Fruit fly (Drosophila melanogaster): ENCODE results near the gene 2mit.
A peak's percentile ranks its signal among the peaks of the same experiment; 100 is the strongest.

The 2mit gene

dm6 chr3R:13117711-13118110 is 37.8 kb downstream of the 2mit start:
- no peak for TF ChIP-seq EcR (GFP tag; optimal IDR thresholded peaks at IDR 0.05)
- no peak for TF ChIP-seq CG13204 (GFP tag; optimal IDR thresholded peaks at IDR 0.05)
- TF ChIP-seq Ets98B (GFP tag; IDR thresholded peaks at IDR 0.05), result no peak
- no peak for TF ChIP-seq Snoo (tag; optimal IDR thresholded peaks at IDR 0.05)

dm6 chr3R:13091666-13092065 is 63.8 kb downstream of the 2mit start:
- TF ChIP-seq D1 (tag; optimal IDR thresholded peaks at IDR 0.05), result no peak
- TF ChIP-seq CG34367 (tag; optimal IDR thresholded peaks at IDR 0.05), result no peak
- no peak for TF ChIP-seq rn (GFP tag; IDR thresholded peaks at IDR 0.05)
- peak; percentile 35; the same call in 1 of the 3 replicates for TF ChIP-seq CG4496 (GFP tag; IDR thresholded peaks at IDR 0.05)
- TF ChIP-seq Ets98B (GFP tag; IDR thresholded peaks at IDR 0.05), result no peak
- no peak for TF ChIP-seq CG13204 (GFP tag; optimal IDR thresholded peaks at IDR 0.05)
- no peak for TF ChIP-seq Pif1B (GFP tag; optimal IDR thresholded peaks at IDR 0.05)
- TF ChIP-seq CG15710 (tag; optimal IDR thresholded peaks at IDR 0.05), result peak; percentile 35
- no peak for TF ChIP-seq CG9948 (tag; optimal IDR thresholded peaks at IDR 0.05)
- no peak for TF ChIP-seq gl (tag; optimal IDR thresholded peaks at IDR 0.05)
- TF ChIP-seq CG8159 (tag; optimal IDR thresholded peaks at IDR 0.05), result peak; percentile 45
- no peak for TF ChIP-seq CG8301 (tag; optimal IDR thresholded peaks at IDR 0.05)
- peak; percentile 22 for TF ChIP-seq CG14655 (GFP tag; optimal IDR thresholded peaks at IDR 0.05)
- TF ChIP-seq CG12605 (GFP tag; IDR thresholded peaks at IDR 0.05), result peak; percentile 15; the same call in 1 of the 2 replicates
- TF ChIP-seq Pif1A (GFP tag; optimal IDR thresholded peaks at IDR 0.05), result peak; percentile 16
- TF ChIP-seq CG17806 (tag; optimal IDR thresholded peaks at IDR 0.05), result no peak
- TF ChIP-seq EcR (GFP tag; optimal IDR thresholded peaks at IDR 0.05), result no peak
- TF ChIP-seq Snoo (tag; optimal IDR thresholded peaks at IDR 0.05), result no peak
- TF ChIP-seq CG10348 (GFP tag; IDR thresholded peaks at IDR 0.05), result no peak
- TF ChIP-seq fd96Ca (GFP tag; IDR thresholded peaks at IDR 0.05), result no peak
- TF ChIP-seq CG32121 (GFP tag; IDR thresholded peaks at IDR 0.05), result no peak

dm6 chr3R:13088942-13089341 is 66.5 kb downstream of the 2mit start, which contains the start of gene CG34308:
CG34308 (plus strand) TSS chr3R:13089242.
- TF ChIP-seq CG8301 (tag; optimal IDR thresholded peaks at IDR 0.05), result no peak
- no peak for TF ChIP-seq fd96Ca (GFP tag; IDR thresholded peaks at IDR 0.05)
- TF ChIP-seq CG34367 (tag; optimal IDR thresholded peaks at IDR 0.05), result no peak
- TF ChIP-seq CG14655 (GFP tag; optimal IDR thresholded peaks at IDR 0.05), result no peak
- TF ChIP-seq CG12605 (GFP tag; IDR thresholded peaks at IDR 0.05), result no peak
- no peak for TF ChIP-seq CG9948 (tag; optimal IDR thresholded peaks at IDR 0.05)
- TF ChIP-seq CG4496 (GFP tag; IDR thresholded peaks at IDR 0.05), result no peak
- no peak for TF ChIP-seq CG10348 (GFP tag; IDR thresholded peaks at IDR 0.05)
- TF ChIP-seq CG15710 (tag; optimal IDR thresholded peaks at IDR 0.05), result no peak
- TF ChIP-seq CG32121 (GFP tag; IDR thresholded peaks at IDR 0.05), result no peak
- no peak for TF ChIP-seq Pif1B (GFP tag; optimal IDR thresholded peaks at IDR 0.05)
- no peak for TF ChIP-seq rn (GFP tag; IDR thresholded peaks at IDR 0.05)
- TF ChIP-seq CG13204 (GFP tag; optimal IDR thresholded peaks at IDR 0.05), result no peak

- TF ChIP-seq D1 (tag; optimal IDR thresholded peaks at IDR 0.05) (peak; percentile 13), CG8159 (tag; optimal IDR thresholded peaks at IDR 0.05) (no peak)
Observed at dm6 chr3R:13088395-13088794, 67.1 kb downstream of the 2mit start, which contains the start of gene timeout. timeout (plus strand) TSS chr3R:13088651.

dm6 chr3R:13085924-13086323 is 69.6 kb downstream of the 2mit start, which contains the start of gene CG43063:
CG43063 (plus strand) TSS chr3R:13086224.
- TF ChIP-seq rn (GFP tag; IDR thresholded peaks at IDR 0.05), result no peak
- TF ChIP-seq EcR (GFP tag; optimal IDR thresholded peaks at IDR 0.05), result no peak
- no peak for TF ChIP-seq Snoo (tag; optimal IDR thresholded peaks at IDR 0.05)
- no peak for TF ChIP-seq CG9948 (tag; optimal IDR thresholded peaks at IDR 0.05)
- TF ChIP-seq fd96Ca (GFP tag; IDR thresholded peaks at IDR 0.05), result no peak
- no peak for TF ChIP-seq CG8159 (tag; optimal IDR thresholded peaks at IDR 0.05)
- TF ChIP-seq Pif1A (GFP tag; optimal IDR thresholded peaks at IDR 0.05), result no peak
- no peak for TF ChIP-seq CG12605 (GFP tag; IDR thresholded peaks at IDR 0.05)
- TF ChIP-seq CG32121 (GFP tag; IDR thresholded peaks at IDR 0.05), result no peak
- no peak for TF ChIP-seq D1 (tag; optimal IDR thresholded peaks at IDR 0.05)
- no peak for TF ChIP-seq CG10348 (GFP tag; IDR thresholded peaks at IDR 0.05)
- no peak for TF ChIP-seq Ets98B (GFP tag; IDR thresholded peaks at IDR 0.05)
- TF ChIP-seq CG4496 (GFP tag; IDR thresholded peaks at IDR 0.05), result no peak
- TF ChIP-seq CG13204 (GFP tag; optimal IDR thresholded peaks at IDR 0.05), result no peak
- no peak for TF ChIP-seq CG15710 (tag; optimal IDR thresholded peaks at IDR 0.05)
- no peak for TF ChIP-seq CG14655 (GFP tag; optimal IDR thresholded peaks at IDR 0.05)

dm6 chr3R:13082382-13082781 is 73.1 kb downstream of the 2mit start:
- TF ChIP-seq Snoo (tag; optimal IDR thresholded peaks at IDR 0.05) (no peak), CG32121 (GFP tag; IDR thresholded peaks at IDR 0.05) (no peak), CG13204 (GFP tag; optimal IDR thresholded peaks at IDR 0.05) (no peak), CG10348 (GFP tag; IDR thresholded peaks at IDR 0.05) (no peak), gl (tag; optimal IDR thresholded peaks at IDR 0.05) (no peak), Pif1B (GFP tag; optimal IDR thresholded peaks at IDR 0.05) (no peak), CG15710 (tag; optimal IDR thresholded peaks at IDR 0.05) (no peak), Ets98B (GFP tag; IDR thresholded peaks at IDR 0.05) (no peak), CG8159 (tag; optimal IDR thresholded peaks at IDR 0.05) (no peak), rn (GFP tag; IDR thresholded peaks at IDR 0.05) (no peak), D1 (tag; optimal IDR thresholded peaks at IDR 0.05) (no peak), CG17806 (tag; optimal IDR thresholded peaks at IDR 0.05) (no peak), CG9948 (tag; optimal IDR thresholded peaks at IDR 0.05) (no peak), CG8301 (tag; optimal IDR thresholded peaks at IDR 0.05) (no peak), CG34367 (tag; optimal IDR thresholded peaks at IDR 0.05) (no peak), CG12605 (GFP tag; IDR thresholded peaks at IDR 0.05) (no peak), CG4496 (GFP tag; IDR thresholded peaks at IDR 0.05) (no peak), EcR (GFP tag; optimal IDR thresholded peaks at IDR 0.05) (no peak), Pif1A (GFP tag; optimal IDR thresholded peaks at IDR 0.05) (no peak)

Data from whole organism, pupa.